Fruit fly (Drosophila melanogaster): ENCODE measurements around the gene Gdap1.
A peak's percentile ranks its signal among the peaks of the same experiment; 100 is the strongest.

Gdap1 gene

DNA sequence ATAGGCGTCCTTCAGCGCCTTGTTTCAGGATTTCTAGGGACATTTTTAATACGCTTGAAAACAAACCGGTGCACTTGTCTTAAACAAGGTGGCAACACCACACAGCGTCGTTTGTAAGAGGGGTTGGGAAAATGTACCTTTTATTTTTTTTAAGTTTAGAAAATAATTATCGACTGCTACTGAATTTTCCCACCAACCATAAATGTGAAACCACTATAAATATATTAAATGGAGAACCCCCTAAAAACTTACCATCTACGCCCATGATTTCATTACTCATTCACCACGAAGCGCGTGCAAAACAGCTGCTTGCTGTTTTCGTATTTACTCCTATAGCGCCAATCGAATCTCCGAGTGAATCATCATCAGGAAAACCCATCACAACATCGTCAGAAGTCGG is 2.4 kb upstream of the Gdap1 start, which contains the start of the genes Tcs5 and CHMP2B (continued):
- TF ChIP-seq Doc3 (GFP tag; IDR thresholded peaks at IDR 0.05; ENCODE audit: partially characterized antibody) = no peak
- TF ChIP-seq CG8944 (GFP tag; optimal IDR thresholded peaks at IDR 0.05) = peak; percentile 100
- peak; percentile 99 for TF ChIP-seq CG1603 (tag; optimal IDR thresholded peaks at IDR 0.05)
- TF ChIP-seq hkb (optimal IDR thresholded peaks at IDR 0.05) = peak; percentile 77
- peak; percentile 100 for TF ChIP-seq hkb (GFP tag; IDR thresholded peaks at IDR 0.05)
- TF ChIP-seq CG6689 (GFP tag; IDR thresholded peaks at IDR 0.05) = peak; percentile 100
- TF ChIP-seq maf-S (GFP tag; optimal IDR thresholded peaks at IDR 0.05) = peak; percentile 100
- TF ChIP-seq Adf1 (GFP tag; IDR thresholded peaks at IDR 0.05) = peak; percentile 94
- peak; percentile 100 for TF ChIP-seq dan (GFP tag; IDR thresholded peaks at IDR 0.05)
- TF ChIP-seq cad (GFP tag; optimal IDR thresholded peaks at IDR 0.05) = no peak
- TF ChIP-seq CG31441 (GFP tag; IDR thresholded peaks at IDR 0.05) = peak; percentile 99
- TF ChIP-seq CG11560 (tag; IDR thresholded peaks at IDR 0.05) = peak; percentile 97
- peak; percentile 100 for TF ChIP-seq peb (GFP tag; IDR thresholded peaks at IDR 0.05)
- peak; percentile 99 for TF ChIP-seq Lim3 (GFP tag; IDR thresholded peaks at IDR 0.05)
- peak; percentile 100 for TF ChIP-seq Usf (GFP tag; optimal IDR thresholded peaks at IDR 0.05)
- peak; percentile 100 for TF ChIP-seq CG18599 (GFP tag; optimal IDR thresholded peaks at IDR 0.05)
- peak; percentile 99 for TF ChIP-seq BtbVII (GFP tag; optimal IDR thresholded peaks at IDR 0.05)
- no peak for TF ChIP-seq Trl (optimal IDR thresholded peaks at IDR 0.05)
- peak; percentile 100 for TF ChIP-seq Trl (GFP tag; optimal IDR thresholded peaks at IDR 0.05)
- peak; percentile 99 for TF ChIP-seq CG7786 (GFP tag; optimal IDR thresholded peaks at IDR 0.05)
- peak; percentile 100 for TF ChIP-seq H2.0 (GFP tag; IDR thresholded peaks at IDR 0.05)
- TF ChIP-seq Hand (GFP tag; optimal IDR thresholded peaks at IDR 0.05) = peak; percentile 98
- peak; percentile 99 for TF ChIP-seq Spps (tag; optimal IDR thresholded peaks at IDR 0.05)
- TF ChIP-seq CG9437 (GFP tag; optimal IDR thresholded peaks at IDR 0.05) = peak; percentile 96
- peak; percentile 100 for TF ChIP-seq tup (GFP tag; optimal IDR thresholded peaks at IDR 0.05)
- peak; percentile 99 for TF ChIP-seq CG6813 (GFP tag; optimal IDR thresholded peaks at IDR 0.05)
- no peak for TF ChIP-seq CG2129 (GFP tag; IDR thresholded peaks at IDR 0.05; ENCODE audit: partially characterized antibody)
- peak; percentile 99 for TF ChIP-seq CG18476 (GFP tag; optimal IDR thresholded peaks at IDR 0.05)
- peak; percentile 100 for TF ChIP-seq CG14441 (GFP tag; IDR thresholded peaks at IDR 0.05)
- peak; percentile 99 for TF ChIP-seq gcm (GFP tag; optimal IDR thresholded peaks at IDR 0.05)
- peak; percentile 91 for TF ChIP-seq Nf-YB (GFP tag; optimal IDR thresholded peaks at IDR 0.05)
- TF ChIP-seq Sry-δ (GFP tag; optimal IDR thresholded peaks at IDR 0.05) = peak; percentile 85
- TF ChIP-seq CG6791 (GFP tag; IDR thresholded peaks at IDR 0.05; ENCODE audit: partially characterized antibody) = peak; percentile 51; the same call in 1 of the 3 replicates
- peak; percentile 100 for TF ChIP-seq Max (GFP tag; optimal IDR thresholded peaks at IDR 0.05)
- TF ChIP-seq CG1832 (GFP tag; optimal IDR thresholded peaks at IDR 0.05) = peak; percentile 23
- peak; percentile 100 for TF ChIP-seq ci (GFP tag; IDR thresholded peaks at IDR 0.05)
- TF ChIP-seq shn (GFP tag; optimal IDR thresholded peaks at IDR 0.05) = peak; percentile 99
- TF ChIP-seq dpn (GFP tag; optimal IDR thresholded peaks at IDR 0.05) = peak; percentile 100
- TF ChIP-seq CG4854 (GFP tag; optimal IDR thresholded peaks at IDR 0.05) = peak; percentile 100
- peak; percentile 99 for TF ChIP-seq slou (GFP tag; optimal IDR thresholded peaks at IDR 0.05)
- peak; percentile 96 for TF ChIP-seq CG8359 (GFP tag; optimal IDR thresholded peaks at IDR 0.05; ENCODE audit: borderline replicate concordance)
- TF ChIP-seq CG7928 (GFP tag; optimal IDR thresholded peaks at IDR 0.05) = peak; percentile 88
- no peak for TF ChIP-seq mld (GFP tag; IDR thresholded peaks at IDR 0.05; ENCODE audit: partially characterized antibody)
- TF ChIP-seq lola (GFP tag; optimal IDR thresholded peaks at IDR 0.05) = peak in 1 of 3 experiments; percentile 100
- TF ChIP-seq ap (GFP tag; IDR thresholded peaks at IDR 0.05) = peak; percentile 100
- peak; percentile 100 for TF ChIP-seq Ptx1 (GFP tag; IDR thresholded peaks at IDR 0.05)
- peak; percentile 98 for TF ChIP-seq scrt (GFP tag; optimal IDR thresholded peaks at IDR 0.05)
- TF ChIP-seq Meics (GFP tag; optimal IDR thresholded peaks at IDR 0.05) = peak; percentile 99
- peak; percentile 98 for TF ChIP-seq Sox100B (GFP tag; optimal IDR thresholded peaks at IDR 0.05)
- peak; percentile 99 for TF ChIP-seq crc (GFP tag; optimal IDR thresholded peaks at IDR 0.05)
- peak; percentile 97 for TF ChIP-seq CG6683 (GFP tag; optimal IDR thresholded peaks at IDR 0.05)

Data from whole organism, embryonic.